Worm (Caenorhabditis elegans): ENCODE measurements around the gene dpf-1.

dpf-1 gene

ce11 chrV:15512856-15513756 is 42.0 kb downstream of the dpf-1 start:
- TF ChIP-seq elt-3 (tag; optimal IDR thresholded peaks at IDR 0.05) (no peak), zip-8 (tag; optimal IDR thresholded peaks at IDR 0.05) (peak; percentile 82)

ce11 chrV:15515365-15515764 is 44.2 kb downstream of the dpf-1 start:
- no peak for TF ChIP-seq snpc-4 (tag; optimal IDR thresholded peaks at IDR 0.05)
- TF ChIP-seq pha-4 (tag; optimal IDR thresholded peaks at IDR 0.05), result no peak
- no peak for TF ChIP-seq nhr-2 (tag; optimal IDR thresholded peaks at IDR 0.05)
- TF ChIP-seq mls-2 (tag; optimal IDR thresholded peaks at IDR 0.05), result no peak
- TF ChIP-seq hlh-1 (tag; optimal IDR thresholded peaks at IDR 0.05), result no peak
- TF ChIP-seq drap-1 (GFP tag; optimal IDR thresholded peaks at IDR 0.05), result no peak
- no peak for TF ChIP-seq nhr-237 (tag; optimal IDR thresholded peaks at IDR 0.05)
- TF ChIP-seq ztf-11 (tag; optimal IDR thresholded peaks at IDR 0.05), result no peak
- no peak for TF ChIP-seq ceh-39 (tag; optimal IDR thresholded peaks at IDR 0.05)
- no peak for TF ChIP-seq cnd-1 (tag; optimal IDR thresholded peaks at IDR 0.05)
- no peak for TF ChIP-seq flh-1 (GFP tag; optimal IDR thresholded peaks at IDR 0.05)
- no peak for TF ChIP-seq unc-39 (tag; optimal IDR thresholded peaks at IDR 0.05)
- no peak for TF ChIP-seq mab-5 (tag; optimal IDR thresholded peaks at IDR 0.05)
- TF ChIP-seq nhr-28 (tag; optimal IDR thresholded peaks at IDR 0.05), result no peak
- no peak for TF ChIP-seq M03D4.4 (tag; optimal IDR thresholded peaks at IDR 0.05)
- no peak for TF ChIP-seq zip-8 (tag; optimal IDR thresholded peaks at IDR 0.05)
- no peak for TF ChIP-seq sem-2 (GFP tag; optimal IDR thresholded peaks at IDR 0.05)
- no peak for TF ChIP-seq unc-62 (GFP tag; optimal IDR thresholded peaks at IDR 0.05)
- no peak for TF ChIP-seq tbx-8 (GFP tag; optimal IDR thresholded peaks at IDR 0.05)
- no peak for TF ChIP-seq unc-120 (tag; optimal IDR thresholded peaks at IDR 0.05; ENCODE audit: poor library complexity, severe bottlenecking)

ce11 chrV:15516476-15516875 is 45.3 kb downstream of the dpf-1 start:
- TF ChIP-seq mep-1 (tag; optimal IDR thresholded peaks at IDR 0.05), result no peak
- no peak for TF ChIP-seq nhr-2 (tag; optimal IDR thresholded peaks at IDR 0.05)
- no peak for TF ChIP-seq bed-3 (GFP tag; optimal IDR thresholded peaks at IDR 0.05)
- TF ChIP-seq nhr-12 (tag; optimal IDR thresholded peaks at IDR 0.05), result no peak
- TF ChIP-seq flh-1 (GFP tag; optimal IDR thresholded peaks at IDR 0.05), result no peak
- no peak for TF ChIP-seq ceh-43 (GFP tag; optimal IDR thresholded peaks at IDR 0.05)
- no peak for TF ChIP-seq mls-2 (tag; optimal IDR thresholded peaks at IDR 0.05)
- TF ChIP-seq M03D4.4 (tag; optimal IDR thresholded peaks at IDR 0.05), result no peak
- TF ChIP-seq mab-5 (tag; optimal IDR thresholded peaks at IDR 0.05), result no peak

- TF ChIP-seq flh-1 (GFP tag; optimal IDR thresholded peaks at IDR 0.05) (no peak), bed-3 (GFP tag; optimal IDR thresholded peaks at IDR 0.05) (no peak), hlh-1 (tag; optimal IDR thresholded peaks at IDR 0.05) (no peak), cnd-1 (tag; optimal IDR thresholded peaks at IDR 0.05) (no peak)
Observed at ce11 chrV:15517413-15517812, 46.3 kb downstream of the dpf-1 start, which contains the start of gene F21A3.3. F21A3.3 (plus strand) TSS chrV:15517713.

ce11 chrV:15519845-15520244 is 48.7 kb downstream of the dpf-1 start:
- TF ChIP-seq ces-1 (GFP tag; optimal IDR thresholded peaks at IDR 0.05) (peak; percentile 53), ceh-39 (tag; optimal IDR thresholded peaks at IDR 0.05) (no peak)

- TF ChIP-seq ztf-11 (tag; optimal IDR thresholded peaks at IDR 0.05) (no peak), ham-2 (GFP tag; optimal IDR thresholded peaks at IDR 0.05) (no peak), unc-120 (tag; optimal IDR thresholded peaks at IDR 0.05; ENCODE audit: poor library complexity, severe bottlenecking) (no peak), pha-4 (tag; optimal IDR thresholded peaks at IDR 0.05) (no peak), zip-8 (tag; optimal IDR thresholded peaks at IDR 0.05) (no peak), nhr-76 (tag; optimal IDR thresholded peaks at IDR 0.05) (no peak), cnd-1 (tag; optimal IDR thresholded peaks at IDR 0.05) (no peak), tbx-8 (GFP tag; optimal IDR thresholded peaks at IDR 0.05) (no peak), sem-2 (GFP tag; optimal IDR thresholded peaks at IDR 0.05) (no peak), nhr-12 (tag; optimal IDR thresholded peaks at IDR 0.05) (no peak), unc-62 (GFP tag; optimal IDR thresholded peaks at IDR 0.05) (no peak), sptf-1 (tag; optimal IDR thresholded peaks at IDR 0.05) (no peak), lin-13 (tag; optimal IDR thresholded peaks at IDR 0.05) (no peak), blmp-1 (tag; optimal IDR thresholded peaks at IDR 0.05) (no peak), hlh-1 (tag; optimal IDR thresholded peaks at IDR 0.05) (no peak), ceh-39 (tag; optimal IDR thresholded peaks at IDR 0.05) (no peak)
Observed at ce11 chrV:15520398-15520797, 49.3 kb downstream of the dpf-1 start.
